Worm (Caenorhabditis elegans) whole organism, L4 larva: ENCODE measurements around the gene srh-239.

Source experiments
- D1046.2 ChIP-seq: fragments of 200-800 bp; sonication (Bioruptor generic); IDR thresholded peaks from 2 replicates; pipeline ENCODE4 v1.3.6; 2022; ENCODE audit warnings: missing genetic modification characterization, missing compliant biosample characterization
- dmd-6 ChIP-seq: fragments of 200-800 bp; sonication (Bioruptor generic); IDR thresholded peaks from 2 replicates; pipeline ENCODE4 v1.3.6; 2022; ENCODE audit warnings: missing genetic modification reagents, missing genetic modification characterization, missing compliant biosample characterization
- dve-1 ChIP-seq: sonication (generic microtip); optimal IDR thresholded peaks from 2 replicates; lab custom pipeline; 2017; ENCODE audit warnings: antibody characterized with exemption, mild to moderate bottlenecking, missing genetic modification characterization, missing compliant biosample characterization; ENCODE audit not compliant: insufficient read depth
- pha-4 ChIP-seq, 2 experiments: fragments of 150-350 bp in 1 of 2; fragments of 200-800 bp in 1 of 2; sonication (Bioruptor generic) in 1 of 2; IDR thresholded peaks in 1 of 2; optimal IDR thresholded peaks in 1 of 2; 2 replicates each; pipeline versions ENCODE4 v1.3.6 to Lab custom; 2014 to 2022; ENCODE audit warnings: missing genetic modification characterization in 2 of 2, missing genetic modification reagents in 2 of 2, missing biosample characterization in 1 of 2, missing compliant biosample characterization in 1 of 2
- rbr-2 ChIP-seq: sonication (generic microtip); optimal IDR thresholded peaks from 2 replicates; lab custom pipeline; 2016; ENCODE audit warnings: missing genotype, missing genetic modification characterization, missing compliant biosample characterization

DNA sequence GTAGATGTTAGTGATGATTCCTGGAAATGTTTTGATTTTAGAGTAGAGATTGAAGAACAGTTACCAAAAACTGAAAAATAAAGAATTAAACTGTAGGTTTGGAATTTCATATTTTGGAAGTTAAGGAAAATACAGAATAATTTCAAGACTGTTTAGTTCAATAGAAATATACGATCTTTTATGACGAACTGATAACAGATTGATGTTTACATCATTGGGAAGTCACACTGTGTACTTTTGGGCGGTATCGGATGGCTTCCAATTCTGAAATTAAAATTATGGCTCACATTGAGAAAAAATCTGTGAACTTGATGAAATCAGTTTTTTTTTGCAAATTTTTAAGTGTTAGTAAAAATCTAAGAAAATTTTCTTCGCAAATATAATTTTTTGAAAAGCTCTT, 13.1 kb upstream of the srh-239 start, which contains the start of gene T26H5.8:
- no peak for TF ChIP-seq dmd-6
- TF ChIP-seq pha-4 (GFP tag; IDR thresholded peaks at IDR 0.05; lab: Robert Waterston, UW) = no peak
- no peak for TF ChIP-seq pha-4 (tag; optimal IDR thresholded peaks at IDR 0.05; lab: Kevin White, UChicago)
- TF ChIP-seq dve-1 (tag; lab: Kevin White, UChicago) = peak; percentile 26
- no peak for TF ChIP-seq rbr-2 (tag; lab: Kevin White, UChicago)
- no peak for TF ChIP-seq D1046.2 (GFP tag; lab: Robert Waterston, UW)
